Fruit fly (Drosophila melanogaster) whole organism, embryonic: ENCODE data around the gene Bhmt.
A peak's percentile ranks its signal among the peaks of the same experiment; 100 is the strongest.

Source experiments
- Abd-B ChIP-seq: fragments of 200-800 bp; sonication (Bioruptor generic); optimal IDR thresholded peaks from 2 replicates; lab custom pipeline; 2018; ENCODE audit warnings: missing biosample characterization, mild to moderate bottlenecking, missing genetic modification characterization, moderate library complexity
- Bteb2 ChIP-seq: fragments of 200-800 bp; sonication (Bioruptor generic); optimal IDR thresholded peaks from 2 replicates; lab custom pipeline; 2016; ENCODE audit warnings: missing biosample characterization, missing genetic modification characterization
- CG10979 ChIP-seq: fragments of 200-800 bp; sonication (Bioruptor generic); optimal IDR thresholded peaks from 2 replicates; lab custom pipeline; 2018; ENCODE audit warnings: missing biosample characterization, mild to moderate bottlenecking, missing genetic modification characterization, moderate library complexity
- CG11504 ChIP-seq: fragments of 200-800 bp; sonication (Bioruptor generic); optimal IDR thresholded peaks from 3 replicates; lab custom pipeline; 2019; ENCODE audit warnings: missing biosample characterization, mild to moderate bottlenecking, missing genetic modification characterization, moderate library complexity
- CG13624 ChIP-seq: fragments of 200-800 bp; sonication (Bioruptor generic); optimal IDR thresholded peaks from 2 replicates; lab custom pipeline; 2016; ENCODE audit warnings: missing biosample characterization, missing genetic modification characterization
- CG15011 ChIP-seq: fragments of 200-800 bp; sonication (Bioruptor generic); optimal IDR thresholded peaks from 3 replicates; lab custom pipeline; 2018; ENCODE audit warnings: missing biosample characterization, mild to moderate bottlenecking, missing genetic modification characterization
- CG16815 ChIP-seq: fragments of 200-800 bp; sonication (Bioruptor generic); optimal IDR thresholded peaks from 3 replicates; lab custom pipeline; 2017; ENCODE audit warnings: missing biosample characterization, mild to moderate bottlenecking, missing genetic modification characterization
- CG17568 ChIP-seq: fragments of 200-800 bp; sonication (Bioruptor generic); optimal IDR thresholded peaks from 2 replicates; lab custom pipeline; 2018; ENCODE audit warnings: missing biosample characterization, mild to moderate bottlenecking, missing genetic modification characterization, moderate library complexity
- CG17829 ChIP-seq: fragments of 200-800 bp; optimal IDR thresholded peaks from 2 replicates; lab custom pipeline; 2019; ENCODE audit warnings: missing biosample characterization, mild to moderate bottlenecking, missing genetic modification characterization, moderate library complexity
- CG18599 ChIP-seq: fragments of 200-800 bp; sonication (Bioruptor generic); optimal IDR thresholded peaks from 3 replicates; lab custom pipeline; 2017; ENCODE audit warnings: missing biosample characterization, missing genetic modification characterization, mild to moderate bottlenecking, moderate library complexity, missing genetic modification reagents
- CG2116 ChIP-seq: fragments of 200-800 bp; sonication (Bioruptor generic); optimal IDR thresholded peaks from 3 replicates; lab custom pipeline; 2018; ENCODE audit warnings: missing biosample characterization, mild to moderate bottlenecking, missing genetic modification characterization
- CG2129 ChIP-seq: fragments of 200-800 bp; sonication (Bioruptor generic); IDR thresholded peaks from 2 replicates; pipeline ENCODE4 v1.3.6; 2022; ENCODE audit warnings: missing biosample characterization, missing genetic modification characterization; ENCODE audit not compliant: partially characterized antibody
- CG2712 ChIP-seq: fragments of 200-800 bp; optimal IDR thresholded peaks from 3 replicates; lab custom pipeline; 2019; ENCODE audit warnings: missing biosample characterization, mild to moderate bottlenecking, missing genetic modification characterization, moderate library complexity
- CG30431 ChIP-seq: fragments of 200-800 bp; sonication (Bioruptor generic); optimal IDR thresholded peaks from 2 replicates; lab custom pipeline; 2017; ENCODE audit warnings: missing biosample characterization, missing genetic modification characterization
- CG31441 ChIP-seq: fragments of 200-800 bp; sonication (Bioruptor generic); IDR thresholded peaks from 2 replicates; pipeline ENCODE4 v1.3.6; 2022; ENCODE audit warnings: missing biosample characterization, missing genetic modification characterization
- CG32532 ChIP-seq: fragments of 200-800 bp; sonication (Bioruptor generic); IDR thresholded peaks from 2 replicates; pipeline ENCODE4 v1.3.6; 2022; ENCODE audit warnings: missing biosample characterization, missing genetic modification characterization
- CG3281 ChIP-seq: fragments of 200-800 bp; sonication (Bioruptor generic); optimal IDR thresholded peaks from 3 replicates; lab custom pipeline; 2017; ENCODE audit warnings: missing biosample characterization, mild to moderate bottlenecking, missing genetic modification characterization
- CG5953 ChIP-seq: fragments of 200-800 bp; sonication (Bioruptor generic); IDR thresholded peaks from 2 replicates; pipeline ENCODE4 v1.3.6; 2022; ENCODE audit warnings: missing biosample characterization, missing genetic modification characterization
- CG6254 ChIP-seq: fragments of 200-800 bp; sonication (Bioruptor generic); optimal IDR thresholded peaks from 3 replicates; lab custom pipeline; 2017; ENCODE audit warnings: mild to moderate bottlenecking, missing biosample characterization, missing genetic modification reagents, missing genetic modification characterization
- CG6689 ChIP-seq: fragments of 200-800 bp; sonication (Bioruptor generic); IDR thresholded peaks from 2 replicates; pipeline ENCODE4 v1.3.6; 2022; ENCODE audit warnings: missing biosample characterization, missing genetic modification characterization
- CG6854 ChIP-seq: fragments of 200-800 bp; sonication (Bioruptor generic); optimal IDR thresholded peaks from 3 replicates; lab custom pipeline; 2017; ENCODE audit warnings: missing biosample characterization, mild to moderate bottlenecking, missing genetic modification characterization
- CG9817 ChIP-seq: fragments of 200-800 bp; sonication (Bioruptor generic); optimal IDR thresholded peaks from 2 replicates; lab custom pipeline; 2018; ENCODE audit warnings: missing biosample characterization, mild to moderate bottlenecking, missing genetic modification characterization, moderate library complexity
- D19A ChIP-seq: fragments of 200-800 bp; optimal IDR thresholded peaks from 3 replicates; lab custom pipeline; 2019; ENCODE audit warnings: missing biosample characterization, mild to moderate bottlenecking, missing genetic modification characterization, moderate library complexity
- Dll ChIP-seq: fragments of 200-800 bp; sonication (Bioruptor generic); IDR thresholded peaks from 4 replicates; pipeline ENCODE4 v1.3.6; 2022; ENCODE audit warnings: missing biosample characterization, missing genetic modification characterization; ENCODE audit not compliant: partially characterized antibody
- E2f1 ChIP-seq: fragments of 200-800 bp; sonication (Bioruptor generic); IDR thresholded peaks from 2 replicates; pipeline ENCODE4 v1.3.6; 2022; ENCODE audit warnings: missing biosample characterization, missing genetic modification characterization
- Fer3 ChIP-seq: fragments of 200-800 bp; sonication (Bioruptor generic); optimal IDR thresholded peaks from 2 replicates; lab custom pipeline; 2018; ENCODE audit warnings: missing biosample characterization, mild to moderate bottlenecking, missing genetic modification characterization, moderate library complexity
- GATAe ChIP-seq: fragments of 200-800 bp; sonication (Bioruptor generic); conservative IDR thresholded peaks from 2 replicates; pipeline ENCODE4 v1.3.6; 2022; ENCODE audit warnings: missing biosample characterization, missing genetic modification characterization
- Meics ChIP-seq: fragments of 200-800 bp; sonication (Bioruptor generic); optimal IDR thresholded peaks from 2 replicates; lab custom pipeline; 2017; ENCODE audit warnings: missing biosample characterization, mild to moderate bottlenecking, missing genetic modification characterization
- NFAT ChIP-seq: fragments of 200-800 bp; sonication (Bioruptor generic); IDR thresholded peaks from 2 replicates; pipeline ENCODE4 v1.3.6; 2022; ENCODE audit warnings: missing biosample characterization, missing genetic modification characterization
- Oli ChIP-seq: fragments of 200-800 bp; sonication (Bioruptor generic); optimal IDR thresholded peaks from 2 replicates; lab custom pipeline; 2018; ENCODE audit warnings: missing biosample characterization, mild to moderate bottlenecking, missing genetic modification characterization, moderate library complexity
- Xrp1 ChIP-seq: fragments of 200-800 bp; sonication (Bioruptor generic); IDR thresholded peaks from 2 replicates; pipeline ENCODE4 v1.3.6; 2022; ENCODE audit warnings: missing biosample characterization, missing genetic modification characterization
- ara ChIP-seq: fragments of 200-800 bp; sonication (Bioruptor generic); IDR thresholded peaks from 2 replicates; pipeline ENCODE4 v1.3.6; 2022; ENCODE audit warnings: missing biosample characterization, missing genetic modification characterization
- cwo ChIP-seq: fragments of 200-800 bp; sonication (Bioruptor generic); optimal IDR thresholded peaks from 3 replicates; lab custom pipeline; 2017; ENCODE audit warnings: missing biosample characterization, missing genetic modification characterization, mild to moderate bottlenecking, moderate library complexity, missing genetic modification reagents
- dysf ChIP-seq: fragments of 200-800 bp; sonication (Bioruptor generic); IDR thresholded peaks from 3 replicates; pipeline ENCODE4 v1.3.6; 2022; ENCODE audit warnings: missing biosample characterization, missing genetic modification characterization
- exex ChIP-seq: fragments of 200-800 bp; sonication (Bioruptor generic); optimal IDR thresholded peaks from 4 replicates; lab custom pipeline; 2018; ENCODE audit warnings: missing biosample characterization, mild to moderate bottlenecking, missing genetic modification characterization, moderate library complexity
- fd96Cb ChIP-seq: fragments of 200-800 bp; sonication (Bioruptor generic); optimal IDR thresholded peaks from 2 replicates; lab custom pipeline; 2018; ENCODE audit warnings: missing biosample characterization, mild to moderate bottlenecking, missing genetic modification characterization, moderate library complexity
- jumu ChIP-seq: fragments of 200-800 bp; sonication (Bioruptor generic); optimal IDR thresholded peaks from 3 replicates; lab custom pipeline; 2016; ENCODE audit warnings: missing biosample characterization, missing genetic modification characterization
- ken ChIP-seq: fragments of 200-800 bp; sonication (Bioruptor generic); IDR thresholded peaks from 3 replicates; pipeline ENCODE4 v1.3.6; 2022; ENCODE audit warnings: missing biosample characterization, missing genetic modification characterization
- klu ChIP-seq: fragments of 200-800 bp; sonication (Bioruptor generic); IDR thresholded peaks from 2 replicates; pipeline ENCODE4 v1.3.6; 2022; ENCODE audit warnings: missing biosample characterization, missing genetic modification characterization
- knrl ChIP-seq: fragments of 200-800 bp; sonication (Bioruptor generic); IDR thresholded peaks from 3 replicates; pipeline ENCODE4 v1.3.6; 2022; ENCODE audit warnings: missing biosample characterization, missing genetic modification characterization; ENCODE audit not compliant: partially characterized antibody
- lilli ChIP-seq: fragments of 200-800 bp; sonication (Bioruptor generic); optimal IDR thresholded peaks from 3 replicates; lab custom pipeline; 2016; ENCODE audit warnings: missing biosample characterization, missing genetic modification characterization
- mirr ChIP-seq: fragments of 200-800 bp; sonication (Bioruptor generic); optimal IDR thresholded peaks from 3 replicates; lab custom pipeline; 2018; ENCODE audit warnings: missing biosample characterization, mild to moderate bottlenecking, missing genetic modification characterization
- nerfin-1 ChIP-seq: fragments of 200-800 bp; sonication (Bioruptor generic); optimal IDR thresholded peaks from 3 replicates; lab custom pipeline; 2019; ENCODE audit warnings: missing biosample characterization, mild to moderate bottlenecking, missing genetic modification characterization, moderate library complexity
- nmo ChIP-seq: fragments of 200-800 bp; sonication (Bioruptor generic); optimal IDR thresholded peaks from 2 replicates; lab custom pipeline; 2018; ENCODE audit warnings: missing biosample characterization, mild to moderate bottlenecking, missing genetic modification characterization, moderate library complexity
- sisA ChIP-seq: fragments of 200-800 bp; sonication (Bioruptor generic); IDR thresholded peaks from 2 replicates; pipeline ENCODE4 v1.3.6; 2022; ENCODE audit warnings: missing biosample characterization, missing genetic modification characterization
- sob ChIP-seq: fragments of 200-800 bp; sonication (Bioruptor generic); IDR thresholded peaks from 2 replicates; pipeline ENCODE4 v1.3.6; 2022; ENCODE audit warnings: missing biosample characterization, missing genetic modification characterization
- trem ChIP-seq: fragments of 200-800 bp; optimal IDR thresholded peaks from 3 replicates; lab custom pipeline; 2019; ENCODE audit warnings: missing biosample characterization, mild to moderate bottlenecking, missing genetic modification characterization, moderate library complexity
- unpg ChIP-seq: fragments of 200-800 bp; sonication (Bioruptor generic); optimal IDR thresholded peaks from 3 replicates; lab custom pipeline; 2018; ENCODE audit warnings: missing biosample characterization, mild to moderate bottlenecking, missing genetic modification characterization, moderate library complexity

Gene Bhmt

DNA sequence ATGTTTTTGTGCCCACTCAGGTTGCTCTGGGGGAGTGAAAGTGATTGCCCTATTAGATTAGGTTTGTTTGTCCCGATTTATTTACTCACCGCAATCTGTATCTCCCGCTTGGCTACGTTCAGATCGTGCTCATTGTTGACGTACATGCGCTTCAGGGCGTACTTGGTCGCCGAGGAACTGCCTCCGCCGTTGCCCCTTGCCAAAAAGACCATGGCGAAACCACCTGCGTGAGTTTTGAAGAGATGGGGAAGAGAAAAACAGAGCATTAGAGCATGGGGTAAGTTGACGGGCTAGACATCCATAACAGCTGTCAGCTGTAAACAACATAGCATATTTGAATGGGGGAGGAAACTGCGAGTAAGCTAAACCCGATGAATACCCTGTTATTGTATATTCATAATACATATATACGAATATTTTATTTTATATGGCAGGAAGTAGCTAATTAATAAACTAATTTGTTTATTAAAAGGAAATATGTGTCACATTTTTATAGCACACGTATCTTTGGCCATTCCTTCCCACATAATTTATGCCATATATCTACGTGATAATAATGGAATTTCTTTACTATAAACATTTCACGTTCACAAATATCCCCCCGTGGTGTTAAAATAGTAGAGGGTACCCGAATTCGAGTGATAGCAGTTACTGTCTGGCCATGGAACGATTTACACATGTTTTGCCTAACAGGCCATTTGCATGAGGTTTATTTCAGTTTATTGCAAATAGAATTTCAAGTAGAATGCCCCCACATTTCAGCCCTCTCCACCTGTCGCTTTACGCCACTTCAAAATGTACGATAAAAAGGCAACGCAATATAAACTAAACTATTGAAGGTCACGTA is 8.5 kb upstream of the Bhmt start:
- TF ChIP-seq CG2116 (GFP tag; lab: Kevin White, UChicago) (no peak), CG2129 (GFP tag; lab: Robert Waterston, UW) (no peak), Fer3 (tag; lab: Kevin White, UChicago) (peak; percentile 51), CG11504 (tag; lab: Kevin White, UChicago) (peak; percentile 43), CG30431 (GFP tag; lab: Kevin White, UChicago) (no peak), CG3281 (peak; percentile 77), CG6854 (peak; percentile 4), fd96Cb (tag; lab: Kevin White, UChicago) (peak; percentile 34), dysf (GFP tag; lab: Robert Waterston, UW) (peak; percentile 71), sisA (GFP tag; lab: Robert Waterston, UW) (peak; percentile 24; the same call in 1 of the 2 replicates), Meics (peak; percentile 53), CG17568 (GFP tag; lab: Kevin White, UChicago) (peak; percentile 48), jumu (GFP tag; lab: Kevin White, UChicago) (no peak), trem (tag; lab: Kevin White, UChicago) (no peak), CG18599 (GFP tag; lab: Kevin White, UChicago) (peak; percentile 61), Bteb2 (GFP tag; lab: Kevin White, UChicago) (no peak), mirr (GFP tag; lab: Kevin White, UChicago) (peak; percentile 84), Xrp1 (GFP tag; lab: Robert Waterston, UW) (peak; percentile 36; the same call in 1 of the 2 replicates), E2f1 (peak; percentile 8; the same call in 1 of the 2 replicates), NFAT (GFP tag; lab: Robert Waterston, UW) (no peak), CG13624 (GFP tag; lab: Kevin White, UChicago) (no peak), D19A (tag; lab: Kevin White, UChicago) (peak; percentile 21), CG9817 (tag; lab: Kevin White, UChicago) (peak; percentile 37), unpg (peak; percentile 45), CG15011 (GFP tag; lab: Kevin White, UChicago) (peak; percentile 72), CG6254 (GFP tag; lab: Kevin White, UChicago) (no peak), Oli (tag; lab: Kevin White, UChicago) (peak; percentile 28), CG17829 (peak; percentile 13), Abd-B (GFP tag; lab: Kevin White, UChicago) (peak; percentile 27), sob (peak; percentile 53), exex (no peak), Dll (GFP tag; lab: Robert Waterston, UW) (no peak), CG16815 (GFP tag; lab: Kevin White, UChicago) (no peak), ken (GFP tag; lab: Robert Waterston, UW) (no peak), CG10979 (tag; lab: Kevin White, UChicago) (peak; percentile 21), CG32532 (GFP tag; lab: Robert Waterston, UW) (0 out of 2 replicates have a peak, but pooled peaks have one; percentile 47), GATAe (GFP tag; lab: Robert Waterston, UW) (no peak), cwo (GFP tag; lab: Kevin White, UChicago) (peak; percentile 43), CG5953 (GFP tag; lab: Robert Waterston, UW) (no peak), nerfin-1 (tag; lab: Kevin White, UChicago) (peak; percentile 6), ara (GFP tag; lab: Robert Waterston, UW) (0 out of 2 replicates have a peak, but pooled peaks have one; percentile 25), CG6689 (GFP tag; lab: Robert Waterston, UW) (peak; percentile 45; the same call in 1 of the 2 replicates), CG31441 (GFP tag; lab: Robert Waterston, UW) (no peak), lilli (no peak), nmo (GFP tag; lab: Kevin White, UChicago) (peak; percentile 26), CG2712 (tag; lab: Kevin White, UChicago) (peak; percentile 42), klu (0 out of 2 replicates have a peak, but pooled peaks have one; percentile 6), knrl (GFP tag; lab: Robert Waterston, UW) (no peak)
